Worm (Caenorhabditis elegans) whole organism, L1 larva: Measurements from ENCODE around the gene srx-128.

Experiments used
- C04F5.9 ChIP-seq: sonication (generic microtip); optimal IDR thresholded peaks from 2 replicates; lab custom pipeline; 2016; ENCODE audit warnings: missing genetic modification characterization, missing compliant biosample characterization
- F16B12.6 ChIP-seq: fragments of 150-350 bp; optimal IDR thresholded peaks from 2 replicates; lab custom pipeline; 2014; ENCODE audit warnings: missing biosample characterization, missing genetic modification characterization
- alr-1 ChIP-seq: fragments of 200-800 bp; sonication (Bioruptor generic); optimal IDR thresholded peaks from 2 replicates; lab custom pipeline; 2018; ENCODE audit warnings: borderline replicate concordance, mild to moderate bottlenecking, missing genetic modification characterization, missing compliant biosample characterization
- aly-2 ChIP-seq: fragments of 150-350 bp; optimal IDR thresholded peaks from 2 replicates; lab custom pipeline; 2014; ENCODE audit warnings: missing biosample characterization, missing genetic modification characterization
- ama-1 ChIP-seq: fragments of 150-350 bp; optimal IDR thresholded peaks from 2 replicates; lab custom pipeline; 2014
- blmp-1 ChIP-seq: fragments of 150-350 bp; optimal IDR thresholded peaks from 2 replicates; lab custom pipeline; 2014; ENCODE audit warnings: missing biosample characterization, missing genetic modification characterization
- ceh-63 ChIP-seq: fragments of 200-800 bp; sonication (Bioruptor generic); optimal IDR thresholded peaks from 2 replicates; lab custom pipeline; 2018; ENCODE audit warnings: mild to moderate bottlenecking, missing genetic modification characterization, missing compliant biosample characterization
- ceh-8 ChIP-seq: fragments of 200-800 bp; sonication (Bioruptor generic); optimal IDR thresholded peaks from 2 replicates; lab custom pipeline; 2018; ENCODE audit warnings: mild to moderate bottlenecking, missing genetic modification characterization, moderate library complexity, missing compliant biosample characterization
- ceh-82 ChIP-seq, 3 experiments: fragments of 150-350 bp in 1 of 3; sonication (generic microtip) in 2 of 3; optimal IDR thresholded peaks; 2 replicates each; lab custom pipeline; 2014 to 2017; ENCODE audit warnings: missing biosample characterization in 3 of 3, missing genetic modification characterization in 3 of 3
- ceh-90 ChIP-seq: sonication (generic microtip); optimal IDR thresholded peaks from 2 replicates; lab custom pipeline; 2016; ENCODE audit warnings: missing genetic modification characterization, missing compliant biosample characterization
- dpl-1 ChIP-seq, 3 experiments: fragments of 150-350 bp in 2 of 3; sonication (generic microtip) in 1 of 3; optimal IDR thresholded peaks; 2 replicates each; lab custom pipeline; 2014 to 2017; ENCODE audit warnings: missing biosample characterization in 3 of 3, missing genetic modification characterization in 3 of 3, missing genetic modification reagents in 3 of 3
- dsc-1 ChIP-seq: sonication (generic microtip); optimal IDR thresholded peaks from 2 replicates; lab custom pipeline; 2016; ENCODE audit warnings: mild to moderate bottlenecking, missing genetic modification characterization, missing compliant biosample characterization
- efl-1 ChIP-seq, 4 experiments: fragments of 150-350 bp; optimal IDR thresholded peaks in 3 of 4; peaks in 1 of 4; 1 replicate in 1 of 4; 2 replicates in 3 of 4; lab custom pipeline; 2014; ENCODE audit warnings: missing biosample characterization in 2 of 4, missing genetic modification characterization in 2 of 4, missing genetic modification reagents in 2 of 4
- egl-13 ChIP-seq: sonication (generic microtip); optimal IDR thresholded peaks from 2 replicates; lab custom pipeline; 2016; ENCODE audit warnings: missing genotype, missing genetic modification reagents, missing genetic modification characterization, missing compliant biosample characterization
- elt-3 ChIP-seq, 6 experiments: fragments of 150-350 bp in 1 of 6; sonication (generic microtip); optimal IDR thresholded peaks; 2 replicates each; lab custom pipeline; 2017 to 2018; ENCODE audit warnings: missing biosample characterization in 6 of 6, missing genetic modification characterization in 6 of 6, inconsistent platforms in 1 of 6
- fkh-10 ChIP-seq: sonication (generic microtip); optimal IDR thresholded peaks from 2 replicates; lab custom pipeline; 2017; ENCODE audit warnings: missing biosample characterization, missing genetic modification reagents, missing genetic modification characterization
- fkh-4 ChIP-seq: sonication (generic microtip); optimal IDR thresholded peaks from 2 replicates; lab custom pipeline; 2016; ENCODE audit warnings: missing compliant biosample characterization, missing genetic modification characterization, borderline replicate concordance
- fkh-8 ChIP-seq: sonication (generic microtip); optimal IDR thresholded peaks from 2 replicates; lab custom pipeline; 2016; ENCODE audit warnings: mild to moderate bottlenecking, missing genetic modification characterization, missing compliant biosample characterization
- grh-1 ChIP-seq: fragments of 200-800 bp; sonication (Bioruptor generic); IDR thresholded peaks from 2 replicates; pipeline ENCODE4 v1.3.6; 2022; ENCODE audit warnings: missing genetic modification reagents, missing genetic modification characterization, missing compliant biosample characterization
- hlh-17 ChIP-seq: fragments of 200-800 bp; sonication (Bioruptor generic); optimal IDR thresholded peaks from 2 replicates; lab custom pipeline; 2018; ENCODE audit warnings: missing genetic modification characterization, mild to moderate bottlenecking, missing compliant biosample characterization, moderate library complexity, borderline replicate concordance
- jun-1 ChIP-seq: fragments of 150-350 bp; optimal IDR thresholded peaks from 2 replicates; lab custom pipeline; 2014; ENCODE audit warnings: missing biosample characterization, missing genetic modification reagents, missing genetic modification characterization
- lin-13 ChIP-seq: fragments of 150-350 bp; optimal IDR thresholded peaks from 2 replicates; lab custom pipeline; 2014; ENCODE audit warnings: missing biosample characterization, missing genetic modification reagents, missing genetic modification characterization
- lin-14 ChIP-seq: fragments of 200-800 bp; sonication (Bioruptor generic); optimal IDR thresholded peaks from 2 replicates; lab custom pipeline; 2018; ENCODE audit warnings: mild to moderate bottlenecking, missing genetic modification characterization, moderate library complexity, missing compliant biosample characterization
- lin-35 ChIP-seq, 2 experiments: fragments of 150-350 bp; optimal IDR thresholded peaks; 2 replicates each; lab custom pipeline; 2014; ENCODE audit warnings: missing biosample characterization in 2 of 2, missing genetic modification characterization in 2 of 2, missing genetic modification reagents in 2 of 2
- lir-3 ChIP-seq: sonication (generic microtip); optimal IDR thresholded peaks from 2 replicates; lab custom pipeline; 2016; ENCODE audit warnings: mild to moderate bottlenecking, missing genetic modification characterization, moderate library complexity, missing compliant biosample characterization; ENCODE audit not compliant: poor library complexity
- lsy-2 ChIP-seq, 2 experiments: fragments of 150-350 bp; optimal IDR thresholded peaks; 2 replicates each; lab custom pipeline; 2014; ENCODE audit warnings: missing biosample characterization in 2 of 2, missing genetic modification characterization in 2 of 2
- mdl-1 ChIP-seq, 2 experiments: fragments of 150-350 bp; optimal IDR thresholded peaks; 2 replicates each; lab custom pipeline; 2014 to 2017; ENCODE audit warnings: missing biosample characterization in 2 of 2, missing genetic modification characterization in 2 of 2, inconsistent platforms in 1 of 2
- mef-2 ChIP-seq: fragments of 150-350 bp; optimal IDR thresholded peaks from 2 replicates; lab custom pipeline; 2014; ENCODE audit warnings: missing biosample characterization, missing genetic modification characterization
- mep-1 ChIP-seq: fragments of 150-350 bp; optimal IDR thresholded peaks from 2 replicates; lab custom pipeline; 2014; ENCODE audit warnings: missing biosample characterization, missing genetic modification characterization
- nhr-11 ChIP-seq: fragments of 150-350 bp; optimal IDR thresholded peaks from 2 replicates; lab custom pipeline; 2014; ENCODE audit warnings: missing biosample characterization, missing genetic modification characterization
- nhr-12 ChIP-seq: sonication (generic microtip); optimal IDR thresholded peaks from 2 replicates; lab custom pipeline; 2017; ENCODE audit warnings: missing biosample characterization, missing genetic modification characterization
- nhr-19 ChIP-seq: fragments of 200-800 bp; sonication (Bioruptor generic); conservative IDR thresholded peaks from 2 replicates; pipeline ENCODE4 v1.3.6; 2022; ENCODE audit warnings: missing genetic modification characterization, missing compliant biosample characterization
- nhr-28 ChIP-seq: fragments of 150-350 bp; optimal IDR thresholded peaks from 2 replicates; lab custom pipeline; 2014; ENCODE audit warnings: missing biosample characterization, missing genetic modification characterization
- nhr-47 ChIP-seq: sonication (generic microtip); optimal IDR thresholded peaks from 2 replicates; lab custom pipeline; 2016; ENCODE audit warnings: mild to moderate bottlenecking, missing genetic modification characterization, moderate library complexity, missing compliant biosample characterization
- nhr-77 ChIP-seq: fragments of 150-350 bp; optimal IDR thresholded peaks from 2 replicates; lab custom pipeline; 2014; ENCODE audit warnings: missing biosample characterization, missing genetic modification characterization
- nhr-85 ChIP-seq: sonication (generic microtip); peaks from one replicate; lab custom pipeline; 2016; ENCODE audit warnings: missing genetic modification characterization, inconsistent platforms, missing compliant biosample characterization
- nhr-90 ChIP-seq: sonication (generic microtip); optimal IDR thresholded peaks from 2 replicates; lab custom pipeline; 2016; ENCODE audit warnings: mild to moderate bottlenecking, missing genetic modification characterization, missing compliant biosample characterization; ENCODE audit not compliant: poor library complexity
- pax-3 ChIP-seq: fragments of 200-800 bp; sonication (Bioruptor generic); optimal IDR thresholded peaks from 2 replicates; lab custom pipeline; 2018; ENCODE audit warnings: mild to moderate bottlenecking, missing genetic modification characterization, moderate library complexity, missing compliant biosample characterization
- pqm-1 ChIP-seq: sonication (generic microtip); optimal IDR thresholded peaks from 3 replicates; lab custom pipeline; 2017; ENCODE audit warnings: missing biosample characterization, missing genetic modification characterization
- rnt-1 ChIP-seq: sonication (generic microtip); optimal IDR thresholded peaks from 2 replicates; lab custom pipeline; 2016; ENCODE audit warnings: mild to moderate bottlenecking, missing genetic modification characterization, moderate library complexity, missing compliant biosample characterization
- skn-1 ChIP-seq: fragments of 150-350 bp; optimal IDR thresholded peaks from 2 replicates; lab custom pipeline; 2014; ENCODE audit warnings: missing biosample characterization, missing genetic modification characterization
- snpc-4 ChIP-seq: fragments of 150-350 bp; optimal IDR thresholded peaks from 2 replicates; lab custom pipeline; 2014; ENCODE audit warnings: missing biosample characterization, missing genetic modification characterization
- snu-23 ChIP-seq: sonication (generic microtip); optimal IDR thresholded peaks from 2 replicates; lab custom pipeline; 2016; ENCODE audit warnings: missing genetic modification characterization, missing compliant biosample characterization
- sup-37 ChIP-seq: fragments of 200-800 bp; sonication (Bioruptor generic); optimal IDR thresholded peaks from 2 replicates; lab custom pipeline; 2018; ENCODE audit warnings: mild to moderate bottlenecking, missing genetic modification characterization, missing compliant biosample characterization
- tbx-2 ChIP-seq: sonication (generic microtip); optimal IDR thresholded peaks from 2 replicates; lab custom pipeline; 2016; ENCODE audit warnings: missing genetic modification characterization, missing compliant biosample characterization
- unc-130 ChIP-seq: fragments of 150-350 bp; optimal IDR thresholded peaks from 2 replicates; lab custom pipeline; 2017; ENCODE audit warnings: missing biosample characterization, missing genetic modification characterization, inconsistent platforms
- unc-30 ChIP-seq: sonication (generic microtip); optimal IDR thresholded peaks from 2 replicates; lab custom pipeline; 2017; ENCODE audit warnings: missing biosample characterization, missing genetic modification characterization
- unc-62 ChIP-seq: fragments of 150-350 bp; optimal IDR thresholded peaks from 2 replicates; lab custom pipeline; 2014; ENCODE audit warnings: missing biosample characterization, missing genetic modification reagents, missing genetic modification characterization
- unc-86 ChIP-seq: sonication (generic microtip); optimal IDR thresholded peaks from 2 replicates; lab custom pipeline; 2016; ENCODE audit warnings: missing genetic modification characterization, missing compliant biosample characterization
- unc-98 ChIP-seq: fragments of 200-800 bp; sonication (Bioruptor generic); IDR thresholded peaks from 2 replicates; pipeline ENCODE4 v1.3.6; 2022; ENCODE audit warnings: missing genetic modification characterization, missing compliant biosample characterization
- vab-15 ChIP-seq: sonication (generic microtip); optimal IDR thresholded peaks from 2 replicates; lab custom pipeline; 2017; ENCODE audit warnings: missing genotype, mild to moderate bottlenecking, missing genetic modification characterization, missing compliant biosample characterization
- xbp-1 ChIP-seq: sonication (generic microtip); optimal IDR thresholded peaks from 2 replicates; lab custom pipeline; 2016; ENCODE audit warnings: missing genetic modification characterization, missing compliant biosample characterization
- ztf-11 ChIP-seq, 2 experiments: sonication (generic microtip); optimal IDR thresholded peaks; 2 replicates each; lab custom pipeline; 2016 to 2017; ENCODE audit warnings: missing genetic modification characterization in 2 of 2, missing biosample characterization in 1 of 2, missing compliant biosample characterization in 1 of 2

The srx-128 gene

ce11 chrV:13790557-13790956, 46.7 kb upstream of the srx-128 start (continued):
- TF ChIP-seq ceh-82 (tag; optimal IDR thresholded peaks at IDR 0.05; lab: Kevin White, UChicago) (no peak), nhr-28 (tag; lab: Kevin White, UChicago) (no peak), hlh-17 (GFP tag; lab: Kevin White, UChicago) (no peak), unc-98 (no peak), nhr-19 (peak; percentile 41; the same call in 1 of the 2 replicates), nhr-85 (tag; lab: Kevin White, UChicago) (peak; percentile 93), unc-130 (tag; lab: Kevin White, UChicago) (peak; percentile 31), mdl-1 (tag; optimal IDR thresholded peaks at IDR 0.05; lab: Kevin White, UChicago) (no peak), dpl-1 (GFP tag; optimal IDR thresholded peaks at IDR 0.05; lab: Kevin White, UChicago) (peak in 2 of 3 experiments; percentile 30 to 42), elt-3 (tag; optimal IDR thresholded peaks at IDR 0.05; lab: Kevin White, UChicago) (peak in 2 of 6 experiments; percentile 54 to 67), mef-2 (no peak), ztf-11 (tag; optimal IDR thresholded peaks at IDR 0.05; lab: Kevin White, UChicago) (peak in 1 of 2 experiments; percentile 25), unc-30 (no peak), vab-15 (tag; lab: Kevin White, UChicago) (peak; percentile 32), fkh-10 (no peak), skn-1 (tag; lab: Kevin White, UChicago) (no peak), xbp-1 (tag; lab: Kevin White, UChicago) (no peak), ceh-90 (tag; lab: Kevin White, UChicago) (no peak), rnt-1 (tag; lab: Kevin White, UChicago) (no peak), lsy-2 (tag; optimal IDR thresholded peaks at IDR 0.05; lab: Kevin White, UChicago) (peak in 1 of 2 experiments; percentile 58), blmp-1 (tag; lab: Kevin White, UChicago) (peak; percentile 54), lin-13 (no peak), ama-1 (lab: Kevin White, UChicago) (no peak), nhr-47 (tag; lab: Kevin White, UChicago) (no peak), lir-3 (tag; lab: Kevin White, UChicago) (no peak), mep-1 (peak; percentile 37), lin-14 (GFP tag; lab: Kevin White, UChicago) (peak; percentile 82), ceh-8 (GFP tag; lab: Kevin White, UChicago) (no peak), aly-2 (tag; lab: Kevin White, UChicago) (no peak), nhr-11 (tag; lab: Kevin White, UChicago) (no peak), unc-86 (peak; percentile 4), nhr-90 (peak; percentile 48), grh-1 (peak; percentile 91), dsc-1 (tag; lab: Kevin White, UChicago) (no peak), alr-1 (no peak), egl-13 (tag; lab: Kevin White, UChicago) (no peak), C04F5.9 (no peak), jun-1 (tag; lab: Kevin White, UChicago) (no peak), nhr-77 (tag; lab: Kevin White, UChicago) (no peak), sup-37 (GFP tag; lab: Kevin White, UChicago) (no peak), snu-23 (GFP tag; lab: Kevin White, UChicago) (peak; percentile 75), unc-62 (GFP tag; lab: Kevin White, UChicago) (no peak), nhr-12 (tag; lab: Kevin White, UChicago) (no peak), tbx-2 (tag; lab: Kevin White, UChicago) (peak; percentile 20), efl-1 (optimal IDR thresholded peaks at IDR 0.05; lab: Kevin White, UChicago) (no peak), efl-1 (GFP tag; optimal IDR thresholded peaks at IDR 0.05 in 1 of 2; lab: Kevin White, UChicago) (no peak), snpc-4 (tag; lab: Kevin White, UChicago) (no peak), lin-35 (GFP tag; optimal IDR thresholded peaks at IDR 0.05; lab: Kevin White, UChicago) (peak in 1 of 2 experiments; percentile 57), fkh-4 (tag; lab: Kevin White, UChicago) (no peak), pqm-1 (tag; lab: Kevin White, UChicago) (no peak), pax-3 (tag; lab: Kevin White, UChicago) (no peak), ceh-63 (GFP tag; lab: Kevin White, UChicago) (no peak), fkh-8 (tag; lab: Kevin White, UChicago) (no peak), F16B12.6 (tag; lab: Kevin White, UChicago) (no peak)
